Worm (Caenorhabditis elegans) whole organism, early embryonic: ENCODE data around the gene nsph-4.3.

Source experiments
- B0310.2 ChIP-seq: sonication (generic microtip); optimal IDR thresholded peaks from 2 replicates; lab custom pipeline; 2016; ENCODE audit warnings: mild to moderate bottlenecking, missing genetic modification characterization, missing compliant biosample characterization
- F13C5.2 ChIP-seq: sonication (generic microtip); optimal IDR thresholded peaks from 2 replicates; lab custom pipeline; 2017; ENCODE audit warnings: mild to moderate bottlenecking, missing genetic modification characterization, inconsistent platforms, missing compliant biosample characterization
- ama-1 ChIP-seq: fragments of 150-350 bp; optimal IDR thresholded peaks from 2 replicates; lab custom pipeline; 2014
- ets-7 ChIP-seq: sonication (generic microtip); optimal IDR thresholded peaks from 2 replicates; lab custom pipeline; 2016; ENCODE audit warnings: missing genotype, missing genetic modification characterization, missing compliant biosample characterization
- tbx-37 ChIP-seq: fragments of 200-800 bp; sonication (Bioruptor generic); conservative IDR thresholded peaks from 2 replicates; pipeline ENCODE4 v1.3.6; 2022; ENCODE audit warnings: missing genetic modification reagents, missing genetic modification characterization, missing compliant biosample characterization
- tra-4 ChIP-seq: sonication (generic microtip); optimal IDR thresholded peaks from 2 replicates; lab custom pipeline; 2017; ENCODE audit warnings: missing genetic modification characterization, missing compliant biosample characterization

DNA sequence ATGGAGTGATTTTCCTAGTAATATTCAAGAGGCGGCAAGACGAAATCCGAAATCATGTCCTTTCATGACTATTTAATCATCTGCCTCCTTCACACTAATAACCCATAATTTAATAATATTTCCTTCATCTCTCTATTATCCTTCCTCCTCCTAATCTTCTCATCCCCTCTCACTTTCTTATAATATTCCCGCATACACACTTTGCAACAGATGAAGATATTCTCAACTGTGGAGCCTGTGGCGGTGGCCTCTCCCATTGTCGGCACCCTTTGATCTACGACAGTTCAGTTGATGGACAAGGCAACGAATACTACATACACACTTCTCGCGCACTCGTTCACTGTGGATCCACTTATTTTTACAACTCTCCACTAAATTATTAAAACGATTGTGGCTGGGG lies 50.4 kb downstream of the nsph-4.3 start:
- TF ChIP-seq B0310.2 (tag; lab: Kevin White, UChicago) (no peak), tbx-37 (no peak), F13C5.2 (tag; lab: Kevin White, UChicago) (no peak), ama-1 (lab: Kevin White, UChicago) (no peak), ets-7 (no peak), tra-4 (tag; lab: Kevin White, UChicago) (no peak)
